Fruit fly (Drosophila melanogaster) S2 (cell line): ENCODE measurements around the gene drongo.

ENCODE experiments used
- CG8478 ChIP-seq: fragments of >200 bp; optimal IDR thresholded peaks from 2 replicates; lab custom pipeline; 2018
- CTCF ChIP-seq, 2 experiments: fragments of >200 bp; optimal IDR thresholded peaks; 2 replicates each; lab custom pipeline; 2018

- no peak for TF ChIP-seq CTCF (optimal IDR thresholded peaks at IDR 0.05; lab: Kevin White, UChicago)
- TF ChIP-seq CG8478 (lab: Kevin White, UChicago), result no peak
Observed at dm6 chr2L:847189-847987, 3.5 kb downstream of the drongo start.
